Fruit fly (Drosophila melanogaster): ENCODE measurements around the gene twin.

DNA sequence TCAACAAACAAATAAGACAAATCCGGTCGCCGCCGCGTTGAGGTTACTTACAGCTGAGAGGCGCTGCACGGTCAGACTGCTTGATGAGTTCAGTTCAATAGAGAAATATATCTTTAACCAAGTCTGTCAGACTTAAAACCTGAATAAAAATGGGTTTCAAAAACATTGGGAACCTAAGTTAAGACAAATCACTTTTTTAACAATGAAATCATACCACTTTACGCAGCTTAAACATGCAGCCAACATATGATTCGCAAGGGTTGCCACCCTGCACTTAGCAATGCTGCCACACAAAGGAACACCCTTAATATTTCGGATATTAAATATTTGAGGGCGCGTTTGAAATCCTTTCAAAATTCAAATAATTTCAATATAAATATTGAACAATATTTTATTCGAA lies 33.1 kb downstream of the twin start, which contains the start of gene CG5515:
- TF ChIP-seq Snoo (tag; optimal IDR thresholded peaks at IDR 0.05) (no peak), Pif1B (GFP tag; optimal IDR thresholded peaks at IDR 0.05) (peak; percentile 33), CG34367 (tag; optimal IDR thresholded peaks at IDR 0.05) (peak; percentile 26), CG10348 (GFP tag; IDR thresholded peaks at IDR 0.05) (no peak), D1 (tag; optimal IDR thresholded peaks at IDR 0.05) (no peak), CG14655 (GFP tag; optimal IDR thresholded peaks at IDR 0.05) (no peak)
